Worm (Caenorhabditis elegans): ENCODE measurements around the gene fbxc-22.
"Not testable (repeated sequence)": the region's sequence is repeated elsewhere in the genome, so short reads cannot be mapped to it uniquely, and the experiment has no call there.

ce11 chrII:1659729-1660128, 31.2 kb downstream of the fbxc-22 start:
- not testable (repeated sequence) for TF ChIP-seq F26F4.8 (GFP tag; conservative IDR thresholded peaks at IDR 0.05); egl-43 (GFP tag; IDR thresholded peaks at IDR 0.05); vab-7 (GFP tag; IDR thresholded peaks at IDR 0.05); fkh-10 (GFP tag; optimal IDR thresholded peaks at IDR 0.05); hlh-30 (tag; optimal IDR thresholded peaks at IDR 0.05; ENCODE audit: insufficient read depth); mdl-1 (tag; optimal IDR thresholded peaks at IDR 0.05); madf-5 (GFP tag; IDR thresholded peaks at IDR 0.05); Y75B8A.6 (GFP tag; IDR thresholded peaks at IDR 0.05); dpl-1 (GFP tag; optimal IDR thresholded peaks at IDR 0.05)
- TF ChIP-seq hlh-11 (tag; optimal IDR thresholded peaks at IDR 0.05) (peak; percentile 36), php-3 (GFP tag; IDR thresholded peaks at IDR 0.05) (peak; percentile 70)

All from whole organism, L4 larva.